Fruit fly (Drosophila melanogaster) whole organism, embryonic: ENCODE results near the gene CG18281.
A peak's percentile ranks its signal among the peaks of the same experiment; 100 is the strongest.

ENCODE experiments used
- ATbp ChIP-seq: fragments of 200-800 bp; sonication (Bioruptor generic); optimal IDR thresholded peaks from 2 replicates; lab custom pipeline; 2017; ENCODE audit warnings: missing biosample characterization, mild to moderate bottlenecking, missing genetic modification characterization, missing genetic modification reagents
- Atf3 ChIP-seq: fragments of 200-800 bp; sonication (Bioruptor generic); optimal IDR thresholded peaks from 3 replicates; lab custom pipeline; 2016; ENCODE audit warnings: missing biosample characterization, missing genetic modification characterization
- Bgb ChIP-seq: fragments of 200-800 bp; sonication (Bioruptor generic); IDR thresholded peaks from 2 replicates; pipeline ENCODE4 v1.3.6; 2022; ENCODE audit warnings: missing biosample characterization, missing genetic modification characterization; ENCODE audit not compliant: partially characterized antibody
- CG10366 ChIP-seq: fragments of 200-800 bp; sonication (Bioruptor generic); IDR thresholded peaks from 2 replicates; pipeline ENCODE4 v1.3.6; 2022; ENCODE audit warnings: missing biosample characterization, missing genetic modification characterization
- CG1233 ChIP-seq: fragments of 200-800 bp; sonication (Bioruptor generic); optimal IDR thresholded peaks from 4 replicates; lab custom pipeline; 2018; ENCODE audit warnings: missing biosample characterization, mild to moderate bottlenecking, missing genetic modification characterization
- CG12391 ChIP-seq: fragments of 200-800 bp; sonication (Bioruptor generic); optimal IDR thresholded peaks from 3 replicates; lab custom pipeline; 2018; ENCODE audit warnings: missing biosample characterization, mild to moderate bottlenecking, missing genetic modification characterization, moderate library complexity
- CG1602 ChIP-seq: fragments of 200-800 bp; sonication (Bioruptor generic); optimal IDR thresholded peaks from 3 replicates; lab custom pipeline; 2016; ENCODE audit warnings: missing biosample characterization, missing genetic modification characterization
- CG17328 ChIP-seq: fragments of 200-800 bp; sonication (Bioruptor generic); IDR thresholded peaks from 2 replicates; pipeline ENCODE4 v1.3.6; 2022; ENCODE audit warnings: missing biosample characterization, missing genetic modification characterization
- CG17361 ChIP-seq: fragments of 200-800 bp; sonication (Bioruptor generic); IDR thresholded peaks from 3 replicates; pipeline ENCODE4 v1.3.6; 2022; ENCODE audit warnings: missing biosample characterization, missing genetic modification characterization
- CG18262 ChIP-seq: fragments of 200-800 bp; optimal IDR thresholded peaks from 3 replicates; lab custom pipeline; 2019; ENCODE audit warnings: missing biosample characterization, mild to moderate bottlenecking, missing genetic modification characterization, moderate library complexity
- CG2678 ChIP-seq: fragments of 200-800 bp; sonication (Bioruptor generic); optimal IDR thresholded peaks from 3 replicates; lab custom pipeline; 2019; ENCODE audit warnings: missing biosample characterization, mild to moderate bottlenecking, missing genetic modification characterization, moderate library complexity
- CG31365 ChIP-seq: fragments of 200-800 bp; sonication (Bioruptor generic); optimal IDR thresholded peaks from 2 replicates; lab custom pipeline; 2018; ENCODE audit warnings: missing biosample characterization, mild to moderate bottlenecking, missing genetic modification characterization
- CG33213 ChIP-seq: fragments of 200-800 bp; sonication (Bioruptor generic); optimal IDR thresholded peaks from 3 replicates; lab custom pipeline; 2016; ENCODE audit warnings: missing biosample characterization, missing genetic modification characterization
- CG33557 ChIP-seq: fragments of 200-800 bp; sonication (Bioruptor generic); optimal IDR thresholded peaks from 2 replicates; lab custom pipeline; 2019; ENCODE audit warnings: missing biosample characterization, mild to moderate bottlenecking, missing genetic modification characterization, moderate library complexity
- CG6272 ChIP-seq: fragments of 200-800 bp; sonication (Bioruptor generic); IDR thresholded peaks from 2 replicates; pipeline ENCODE4 v1.3.6; 2022; ENCODE audit warnings: missing biosample characterization, missing genetic modification characterization
- CG6689 ChIP-seq: fragments of 200-800 bp; sonication (Bioruptor generic); IDR thresholded peaks from 2 replicates; pipeline ENCODE4 v1.3.6; 2022; ENCODE audit warnings: missing biosample characterization, missing genetic modification characterization
- D ChIP-seq, 2 experiments: fragments of 200-800 bp in 1 of 2; fragments of >200 bp in 1 of 2; sonication (Bioruptor generic) in 1 of 2; optimal IDR thresholded peaks; 2 replicates in 1 of 2; 3 replicates in 1 of 2; lab custom pipeline; 2017; ENCODE audit warnings: mild to moderate bottlenecking in 1 of 2, missing biosample characterization in 1 of 2, missing genetic modification characterization in 1 of 2, missing genetic modification reagents in 1 of 2
- Ets65A ChIP-seq: fragments of 200-800 bp; sonication (Bioruptor generic); peaks from one replicate; lab custom pipeline; 2016; ENCODE audit warnings: missing biosample characterization, missing genetic modification characterization
- HHEX ChIP-seq: fragments of 200-800 bp; sonication (Bioruptor generic); optimal IDR thresholded peaks from 3 replicates; lab custom pipeline; 2017; ENCODE audit warnings: missing biosample characterization, mild to moderate bottlenecking, missing genetic modification characterization, missing genetic modification reagents
- HLH3B ChIP-seq: fragments of 200-800 bp; sonication (Bioruptor generic); IDR thresholded peaks from 2 replicates; pipeline ENCODE4 v1.3.6; 2022; ENCODE audit warnings: missing biosample characterization, missing genetic modification characterization
- Hey ChIP-seq: fragments of 200-800 bp; sonication (Bioruptor generic); optimal IDR thresholded peaks from 3 replicates; lab custom pipeline; 2018; ENCODE audit warnings: missing biosample characterization, mild to moderate bottlenecking, missing genetic modification characterization
- MESR4 ChIP-seq: fragments of 200-800 bp; sonication (Bioruptor generic); optimal IDR thresholded peaks from 2 replicates; lab custom pipeline; 2018; ENCODE audit warnings: missing biosample characterization, mild to moderate bottlenecking, missing genetic modification characterization, moderate library complexity
- MTF-1 ChIP-seq: fragments of 200-800 bp; sonication (Bioruptor generic); optimal IDR thresholded peaks from 2 replicates; lab custom pipeline; 2018; ENCODE audit warnings: missing biosample characterization, mild to moderate bottlenecking, missing genetic modification characterization, borderline replicate concordance
- Max ChIP-seq: fragments of 200-800 bp; sonication (Bioruptor generic); optimal IDR thresholded peaks from 2 replicates; lab custom pipeline; 2016; ENCODE audit warnings: missing biosample characterization, mild to moderate bottlenecking, missing genetic modification characterization
- Ptx1 ChIP-seq: fragments of 200-800 bp; sonication (Bioruptor generic); IDR thresholded peaks from 2 replicates; pipeline ENCODE4 v1.3.6; 2022; ENCODE audit warnings: missing biosample characterization, missing genetic modification characterization
- Trl ChIP-seq, 3 experiments: fragments of >200 bp in 2 of 3; fragments of 200-800 bp in 1 of 3; sonication (Bioruptor generic) in 1 of 3; optimal IDR thresholded peaks; 2 replicates in 1 of 3; 3 replicates in 2 of 3; lab custom pipeline; 2016 to 2017; ENCODE audit warnings: missing biosample characterization in 1 of 3, missing genetic modification characterization in 1 of 3
- YL-1 ChIP-seq: fragments of 200-800 bp; sonication (Bioruptor generic); optimal IDR thresholded peaks from 3 replicates; lab custom pipeline; 2017; ENCODE audit warnings: missing biosample characterization, mild to moderate bottlenecking, missing genetic modification characterization
- ac ChIP-seq: fragments of 200-800 bp; sonication (Bioruptor generic); optimal IDR thresholded peaks from 3 replicates; lab custom pipeline; 2017; ENCODE audit warnings: missing biosample characterization, mild to moderate bottlenecking, missing genetic modification characterization
- bowl ChIP-seq: fragments of 200-800 bp; sonication (Bioruptor generic); IDR thresholded peaks from 2 replicates; pipeline ENCODE4 v1.3.6; 2022; ENCODE audit warnings: missing biosample characterization, missing genetic modification characterization
- br ChIP-seq: fragments of >200 bp; optimal IDR thresholded peaks from 2 replicates; lab custom pipeline; 2017
- btn ChIP-seq: fragments of 200-800 bp; sonication (Bioruptor generic); optimal IDR thresholded peaks from 2 replicates; lab custom pipeline; 2016; ENCODE audit warnings: missing biosample characterization, missing genetic modification characterization
- cg ChIP-seq: fragments of 200-800 bp; sonication (Bioruptor generic); optimal IDR thresholded peaks from 3 replicates; lab custom pipeline; 2019; ENCODE audit warnings: missing biosample characterization, mild to moderate bottlenecking, missing genetic modification characterization, moderate library complexity
- dimm ChIP-seq: fragments of 200-800 bp; sonication (Bioruptor generic); IDR thresholded peaks from 2 replicates; pipeline ENCODE4 v1.3.6; 2022; ENCODE audit warnings: missing biosample characterization, missing genetic modification characterization
- disco-r ChIP-seq: fragments of 200-800 bp; sonication (Bioruptor generic); optimal IDR thresholded peaks from 2 replicates; lab custom pipeline; 2016; ENCODE audit warnings: missing biosample characterization, missing genetic modification characterization
- dmrt11E ChIP-seq: fragments of 200-800 bp; sonication (Bioruptor generic); optimal IDR thresholded peaks from 3 replicates; lab custom pipeline; 2018; ENCODE audit warnings: missing biosample characterization, mild to moderate bottlenecking, missing genetic modification characterization, moderate library complexity
- dpn ChIP-seq, 2 experiments: fragments of 200-800 bp; sonication (Bioruptor generic); optimal IDR thresholded peaks; 3 replicates each; lab custom pipeline; 2016; ENCODE audit warnings: missing biosample characterization in 2 of 2, missing genetic modification characterization in 2 of 2
- ems ChIP-seq: fragments of 200-800 bp; sonication (Bioruptor generic); optimal IDR thresholded peaks from 3 replicates; lab custom pipeline; 2016; ENCODE audit warnings: missing biosample characterization, missing genetic modification characterization
- fd64A ChIP-seq: fragments of 200-800 bp; sonication (Bioruptor generic); optimal IDR thresholded peaks from 3 replicates; lab custom pipeline; 2018; ENCODE audit warnings: missing biosample characterization, mild to moderate bottlenecking, missing genetic modification characterization
- gcm ChIP-seq: fragments of 200-800 bp; sonication (Bioruptor generic); optimal IDR thresholded peaks from 2 replicates; lab custom pipeline; 2019; ENCODE audit warnings: missing biosample characterization, mild to moderate bottlenecking, missing genetic modification characterization, moderate library complexity
- gro ChIP-seq: fragments of 200-800 bp; sonication (Bioruptor generic); optimal IDR thresholded peaks from 2 replicates; lab custom pipeline; 2016; ENCODE audit warnings: missing biosample characterization, missing genetic modification characterization
- hkb ChIP-seq, 2 experiments: fragments of 200-800 bp in 1 of 2; fragments of >200 bp in 1 of 2; sonication (Bioruptor generic) in 1 of 2; IDR thresholded peaks in 1 of 2; optimal IDR thresholded peaks in 1 of 2; 2 replicates each; pipeline versions ENCODE4 v1.3.6 to Lab custom; 2017 to 2022; ENCODE audit warnings: missing biosample characterization in 1 of 2, missing genetic modification characterization in 1 of 2
- jing ChIP-seq: fragments of 200-800 bp; sonication (Bioruptor generic); optimal IDR thresholded peaks from 2 replicates; lab custom pipeline; 2018; ENCODE audit warnings: missing biosample characterization, mild to moderate bottlenecking, missing genetic modification characterization
- kni ChIP-seq: fragments of 200-800 bp; sonication (Bioruptor generic); optimal IDR thresholded peaks from 3 replicates; lab custom pipeline; 2017; ENCODE audit warnings: mild to moderate bottlenecking, missing biosample characterization, missing genetic modification reagents, missing genetic modification characterization
- lab ChIP-seq: fragments of 200-800 bp; sonication (Bioruptor generic); optimal IDR thresholded peaks from 3 replicates; lab custom pipeline; 2017; ENCODE audit warnings: missing biosample characterization, missing genetic modification characterization, mild to moderate bottlenecking, moderate library complexity, missing genetic modification reagents
- lbe ChIP-seq: fragments of 200-800 bp; sonication (Bioruptor generic); optimal IDR thresholded peaks from 2 replicates; lab custom pipeline; 2016; ENCODE audit warnings: missing biosample characterization, mild to moderate bottlenecking, missing genetic modification characterization
- mam ChIP-seq: fragments of 200-800 bp; sonication (Bioruptor generic); optimal IDR thresholded peaks from 3 replicates; lab custom pipeline; 2016; ENCODE audit warnings: missing biosample characterization, missing genetic modification characterization
- mirr ChIP-seq: fragments of 200-800 bp; sonication (Bioruptor generic); optimal IDR thresholded peaks from 3 replicates; lab custom pipeline; 2018; ENCODE audit warnings: missing biosample characterization, mild to moderate bottlenecking, missing genetic modification characterization
- salm ChIP-seq: fragments of 200-800 bp; sonication (Bioruptor generic); optimal IDR thresholded peaks from 2 replicates; lab custom pipeline; 2018; ENCODE audit warnings: missing biosample characterization, mild to moderate bottlenecking, missing genetic modification characterization
- sna ChIP-seq: fragments of 200-800 bp; sonication (Bioruptor generic); IDR thresholded peaks from 2 replicates; pipeline ENCODE4 v1.3.6; 2022; ENCODE audit warnings: missing biosample characterization, missing genetic modification characterization; ENCODE audit not compliant: partially characterized antibody
- twi ChIP-seq: fragments of 200-800 bp; optimal IDR thresholded peaks from 2 replicates; lab custom pipeline; 2019; ENCODE audit warnings: missing biosample characterization, mild to moderate bottlenecking, missing genetic modification characterization, moderate library complexity
- vfl ChIP-seq: fragments of 200-800 bp; sonication (Bioruptor generic); optimal IDR thresholded peaks from 2 replicates; lab custom pipeline; 2016; ENCODE audit warnings: missing biosample characterization, missing genetic modification characterization

CG18281 gene

dm6 chr3L:20507552-20507951 is 7.9 kb downstream of the CG18281 start (continued):
- TF ChIP-seq jing (no peak), dpn (GFP tag; optimal IDR thresholded peaks at IDR 0.05; lab: Kevin White, UChicago) (no peak), CG2678 (tag; lab: Kevin White, UChicago) (peak; percentile 20), HHEX (GFP tag; lab: Kevin White, UChicago) (peak; percentile 18), HLH3B (GFP tag; lab: Robert Waterston, UW) (peak; percentile 6; the same call in 1 of the 2 replicates), Ets65A (GFP tag; lab: Kevin White, UChicago) (no peak), gro (GFP tag; lab: Kevin White, UChicago) (no peak), btn (GFP tag; lab: Kevin White, UChicago) (no peak), CG10366 (GFP tag; lab: Robert Waterston, UW) (no peak), hkb (optimal IDR thresholded peaks at IDR 0.05; lab: Kevin White, UChicago) (no peak), hkb (GFP tag; IDR thresholded peaks at IDR 0.05; lab: Robert Waterston, UW) (no peak), CG17328 (GFP tag; lab: Robert Waterston, UW) (no peak), Atf3 (no peak), mam (GFP tag; lab: Kevin White, UChicago) (peak; percentile 12), MESR4 (GFP tag; lab: Kevin White, UChicago) (no peak), Bgb (GFP tag; lab: Robert Waterston, UW) (no peak), CG1233 (GFP tag; lab: Kevin White, UChicago) (peak; percentile 28), dmrt11E (tag; lab: Kevin White, UChicago) (no peak), YL-1 (GFP tag; lab: Kevin White, UChicago) (no peak), D (optimal IDR thresholded peaks at IDR 0.05; lab: Kevin White, UChicago) (no peak), D (GFP tag; optimal IDR thresholded peaks at IDR 0.05; lab: Kevin White, UChicago) (peak; percentile 25), CG33557 (GFP tag; lab: Kevin White, UChicago) (peak; percentile 15), CG33213 (GFP tag; lab: Kevin White, UChicago) (peak; percentile 21), CG6272 (no peak), dimm (GFP tag; lab: Robert Waterston, UW) (no peak), CG31365 (no peak), fd64A (GFP tag; lab: Kevin White, UChicago) (peak; percentile 53), ac (GFP tag; lab: Kevin White, UChicago) (no peak), salm (tag; lab: Kevin White, UChicago) (no peak), Trl (optimal IDR thresholded peaks at IDR 0.05; lab: Kevin White, UChicago) (no peak), Trl (GFP tag; optimal IDR thresholded peaks at IDR 0.05; lab: Kevin White, UChicago) (no peak), CG6689 (no peak), mirr (GFP tag; lab: Kevin White, UChicago) (no peak), Ptx1 (GFP tag; lab: Robert Waterston, UW) (no peak), gcm (no peak), CG12391 (no peak), bowl (GFP tag; lab: Robert Waterston, UW) (0 out of 2 replicates have a peak, but pooled peaks have one; percentile 12), MTF-1 (GFP tag; lab: Kevin White, UChicago) (peak; percentile 27), CG1602 (GFP tag; lab: Kevin White, UChicago) (no peak), Hey (tag; lab: Kevin White, UChicago) (no peak), CG17361 (GFP tag; lab: Robert Waterston, UW) (no peak), ATbp (GFP tag; lab: Kevin White, UChicago) (peak; percentile 45)

dm6 chr3L:20508136-20508635 is 8.6 kb downstream of the CG18281 start:
- TF ChIP-seq cg (GFP tag; lab: Kevin White, UChicago) (no peak), br (no peak), sna (GFP tag; lab: Robert Waterston, UW) (no peak), CG18262 (tag; lab: Kevin White, UChicago) (peak; percentile 85), lbe (GFP tag; lab: Kevin White, UChicago) (peak; percentile 81), ems (GFP tag; lab: Kevin White, UChicago) (peak; percentile 92), lab (GFP tag; lab: Kevin White, UChicago) (peak; percentile 98), Max (GFP tag; lab: Kevin White, UChicago) (peak; percentile 91), kni (peak; percentile 63), disco-r (GFP tag; lab: Kevin White, UChicago) (peak; percentile 84), twi (no peak), vfl (GFP tag; lab: Kevin White, UChicago) (peak; percentile 92)
